Fruit fly (Drosophila melanogaster): ENCODE results near the gene Vps2.

The Vps2 gene

dm6 chr3R:26095551-26095950 is 42.9 kb downstream of the Vps2 start:
- TF ChIP-seq Hr83 (GFP tag; optimal IDR thresholded peaks at IDR 0.05; ENCODE audit: poor library complexity, severe bottlenecking), result no peak
- TF ChIP-seq foxo (GFP tag; optimal IDR thresholded peaks at IDR 0.05), result no peak
- no peak for TF ChIP-seq GATAd (GFP tag; optimal IDR thresholded peaks at IDR 0.05)
- TF ChIP-seq Jra (GFP tag; optimal IDR thresholded peaks at IDR 0.05), result no peak
- no peak for TF ChIP-seq Mio (GFP tag; optimal IDR thresholded peaks at IDR 0.05)
- TF ChIP-seq brk (GFP tag; optimal IDR thresholded peaks at IDR 0.05), result no peak

DNA sequence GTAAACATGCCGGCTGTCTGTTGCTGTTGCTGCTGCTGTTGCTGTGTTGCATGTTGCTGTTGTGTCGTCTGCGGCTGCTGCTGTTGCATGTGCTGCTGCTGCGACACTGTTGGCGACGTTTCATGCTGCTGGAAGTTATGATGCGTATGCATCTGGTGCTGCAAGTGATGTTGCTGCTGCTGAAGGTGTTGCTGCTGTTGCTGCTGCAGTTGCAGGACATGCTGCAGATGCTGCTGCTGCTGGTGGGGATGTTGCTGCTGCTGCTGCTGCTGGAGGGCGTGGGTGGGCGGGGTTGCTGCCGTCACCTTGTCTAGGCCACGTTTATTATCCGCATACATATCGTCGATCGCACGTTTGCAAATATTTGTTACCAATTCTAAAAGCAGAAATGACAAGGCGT is 43.6 kb downstream of the Vps2 start:
- no peak for TF ChIP-seq br (GFP tag; optimal IDR thresholded peaks at IDR 0.05)
- no peak for TF ChIP-seq foxo (GFP tag; optimal IDR thresholded peaks at IDR 0.05)
- TF ChIP-seq dl (GFP tag; optimal IDR thresholded peaks at IDR 0.05; ENCODE audit: insufficient read depth in 1 of 2, partially characterized antibody in 2 of 2), result no peak
- TF ChIP-seq jim (GFP tag; optimal IDR thresholded peaks at IDR 0.05), result no peak
- TF ChIP-seq lola (GFP tag; optimal IDR thresholded peaks at IDR 0.05), result no peak
- no peak for TF ChIP-seq Mio (GFP tag; optimal IDR thresholded peaks at IDR 0.05)
- peak; percentile 96 for TF ChIP-seq Dfd (GFP tag; optimal IDR thresholded peaks at IDR 0.05)

dm6 chr3R:26098502-26099210 is 46.0 kb downstream of the Vps2 start, which contains the start of gene dysf:
Gene dysf, minus strand, starts transcription at chr3R:26098711.
- TF ChIP-seq Sp1 (GFP tag; optimal IDR thresholded peaks at IDR 0.05), result peak; percentile 89
- no peak for TF ChIP-seq Abd-B (GFP tag; optimal IDR thresholded peaks at IDR 0.05)
- no peak for TF ChIP-seq Rel (GFP tag; optimal IDR thresholded peaks at IDR 0.05)
- peak; percentile 25 for TF ChIP-seq Rel (tag; optimal IDR thresholded peaks at IDR 0.05)
- TF ChIP-seq jim (GFP tag; optimal IDR thresholded peaks at IDR 0.05), result no peak
- no peak for TF ChIP-seq woc (GFP tag; optimal IDR thresholded peaks at IDR 0.05)
- TF ChIP-seq Myc (optimal IDR thresholded peaks at IDR 0.05), result no peak
- peak; percentile 39 for TF ChIP-seq rgr (GFP tag; optimal IDR thresholded peaks at IDR 0.05)
- TF ChIP-seq sage (GFP tag; optimal IDR thresholded peaks at IDR 0.05), result no peak
- no peak for TF ChIP-seq pan (optimal IDR thresholded peaks at IDR 0.05)
- peak; percentile 88 for TF ChIP-seq HLH106 (tag; optimal IDR thresholded peaks at IDR 0.05)
- peak in 1 of 2 experiments; percentile 79 for TF ChIP-seq foxo (GFP tag; optimal IDR thresholded peaks at IDR 0.05)
- no peak for TF ChIP-seq Dfd (GFP tag; optimal IDR thresholded peaks at IDR 0.05)
- no peak for TF ChIP-seq br (GFP tag; optimal IDR thresholded peaks at IDR 0.05)
- TF ChIP-seq tai (GFP tag; optimal IDR thresholded peaks at IDR 0.05), result no peak
- peak; percentile 9 for TF ChIP-seq CG9705 (GFP tag; optimal IDR thresholded peaks at IDR 0.05)
- TF ChIP-seq dmrt93B (GFP tag; optimal IDR thresholded peaks at IDR 0.05), result peak; percentile 68
- TF ChIP-seq dsf (GFP tag; optimal IDR thresholded peaks at IDR 0.05; ENCODE audit: borderline replicate concordance), result no peak
- no peak for TF ChIP-seq ey (GFP tag; optimal IDR thresholded peaks at IDR 0.05)
- no peak for TF ChIP-seq GATAd (GFP tag; optimal IDR thresholded peaks at IDR 0.05)
- TF ChIP-seq Vsx2 (GFP tag; optimal IDR thresholded peaks at IDR 0.05; ENCODE audit: partially characterized antibody), result peak; percentile 94
- TF ChIP-seq fru (GFP tag; optimal IDR thresholded peaks at IDR 0.05), result peak; percentile 29
- TF ChIP-seq Hr83 (GFP tag; optimal IDR thresholded peaks at IDR 0.05; ENCODE audit: poor library complexity, severe bottlenecking), result peak; percentile 45
- TF ChIP-seq sv (GFP tag; optimal IDR thresholded peaks at IDR 0.05), result peak; percentile 4
- no peak for TF ChIP-seq lola (GFP tag; optimal IDR thresholded peaks at IDR 0.05)
- peak; percentile 73 for TF ChIP-seq psq (GFP tag; optimal IDR thresholded peaks at IDR 0.05)
- TF ChIP-seq Dif (GFP tag; optimal IDR thresholded peaks at IDR 0.05; ENCODE audit: partially characterized antibody), result peak; percentile 85
- no peak for TF ChIP-seq Hr78 (GFP tag; optimal IDR thresholded peaks at IDR 0.05)
- TF ChIP-seq brk (GFP tag; optimal IDR thresholded peaks at IDR 0.05), result no peak
- no peak for TF ChIP-seq usp (GFP tag; optimal IDR thresholded peaks at IDR 0.05)
- TF ChIP-seq CrebA (GFP tag; optimal IDR thresholded peaks at IDR 0.05; ENCODE audit: borderline replicate concordance), result no peak
- TF ChIP-seq h (GFP tag; optimal IDR thresholded peaks at IDR 0.05), result no peak
- TF ChIP-seq CG32264 (GFP tag; optimal IDR thresholded peaks at IDR 0.05), result no peak
- TF ChIP-seq N (GFP tag; optimal IDR thresholded peaks at IDR 0.05), result no peak
- no peak for TF ChIP-seq Mio (GFP tag; optimal IDR thresholded peaks at IDR 0.05)
- TF ChIP-seq Hnf4 (GFP tag; optimal IDR thresholded peaks at IDR 0.05), result no peak
- TF ChIP-seq OdsH (GFP tag; optimal IDR thresholded peaks at IDR 0.05), result peak; percentile 55
- TF ChIP-seq Jra (GFP tag; optimal IDR thresholded peaks at IDR 0.05), result no peak
- peak; percentile 47 to 70 for TF ChIP-seq dl (GFP tag; optimal IDR thresholded peaks at IDR 0.05; ENCODE audit: insufficient read depth in 1 of 2, partially characterized antibody in 2 of 2)
